Fruit fly (Drosophila melanogaster) whole organism, wandering third instar larva: Measurements from ENCODE around the gene CG43679.

Experiments used
- Dfd ChIP-seq: fragments of >200 bp; optimal IDR thresholded peaks from 2 replicates; lab custom pipeline; 2017; ENCODE audit warnings: missing biosample characterization, missing genetic modification characterization
- N ChIP-seq: fragments of >200 bp; optimal IDR thresholded peaks from 2 replicates; lab custom pipeline; 2018; ENCODE audit warnings: missing biosample characterization, missing external identifiers, missing genetic modification characterization
- Vsx2 ChIP-seq: fragments of 200-300, 225-300 bp; sonication (Bioruptor generic); optimal IDR thresholded peaks from 2 replicates; lab custom pipeline; 2018; ENCODE audit warnings: missing biosample characterization, missing genetic modification characterization; ENCODE audit not compliant: partially characterized antibody
- dsf ChIP-seq: sonication (Bioruptor generic); optimal IDR thresholded peaks from 2 replicates; lab custom pipeline; 2016; ENCODE audit warnings: missing biosample characterization, missing genetic modification characterization, borderline replicate concordance
- fru ChIP-seq: fragments of 200-800 bp; sonication (Bioruptor generic); optimal IDR thresholded peaks from 3 replicates; lab custom pipeline; 2016; ENCODE audit warnings: missing biosample characterization, mild to moderate bottlenecking, missing genetic modification characterization
- pan ChIP-seq: fragments of >200 bp; optimal IDR thresholded peaks from 2 replicates; lab custom pipeline; 2017
- rgr ChIP-seq: fragments of 200-800 bp; sonication (Bioruptor generic); optimal IDR thresholded peaks from 3 replicates; lab custom pipeline; 2016; ENCODE audit warnings: missing biosample characterization, mild to moderate bottlenecking, missing genetic modification characterization
- usp ChIP-seq: fragments of >200 bp; optimal IDR thresholded peaks from 2 replicates; lab custom pipeline; 2017; ENCODE audit warnings: missing biosample characterization, missing genetic modification characterization

DNA sequence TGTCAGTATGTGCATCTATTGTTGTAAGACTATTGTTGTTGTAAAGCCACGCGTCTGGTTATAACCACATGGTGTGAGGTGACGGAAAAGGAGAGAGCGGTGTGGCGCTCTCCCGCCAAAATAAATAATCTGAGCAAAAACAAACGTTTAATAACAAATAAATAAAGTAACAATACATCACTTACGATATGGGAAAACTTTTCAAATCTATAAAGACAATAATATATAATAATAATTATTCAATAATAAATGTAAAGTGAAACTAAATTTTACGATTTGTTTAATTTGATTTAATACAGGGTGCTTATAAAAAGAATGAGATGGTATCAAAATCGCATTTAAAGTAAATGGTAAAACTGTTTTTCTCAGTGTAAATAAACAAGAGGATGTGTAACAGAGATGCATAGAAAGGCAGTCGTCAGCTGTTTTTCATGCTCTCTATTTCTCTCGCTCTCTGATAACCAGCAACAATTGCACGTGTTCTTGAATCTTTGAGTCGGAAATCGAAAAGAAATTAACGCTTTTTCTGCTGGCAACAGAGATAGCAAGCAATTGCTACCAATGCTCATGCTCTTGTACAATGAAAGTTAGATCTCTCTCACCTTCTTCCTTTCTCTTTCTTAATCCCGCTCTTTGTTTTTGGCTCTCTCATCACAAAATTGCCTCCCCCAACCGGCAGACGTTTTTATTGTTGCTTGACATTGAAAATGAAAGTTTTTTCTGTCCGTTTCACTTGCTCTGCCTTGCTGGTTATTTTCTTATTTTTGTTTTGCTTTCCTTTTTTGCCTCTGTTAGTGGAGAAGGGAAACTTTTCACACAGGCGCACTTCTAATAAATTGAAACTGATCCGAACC lies 47.7 kb upstream of the CG43679 start:
- TF ChIP-seq N (GFP tag; lab: Kevin White, UChicago) (no peak), dsf (GFP tag; lab: Kevin White, UChicago) (no peak), usp (GFP tag; lab: Kevin White, UChicago) (no peak), Dfd (GFP tag; lab: Kevin White, UChicago) (no peak), rgr (GFP tag; lab: Kevin White, UChicago) (peak; percentile 54), fru (peak; percentile 60), pan (lab: Kevin White, UChicago) (no peak), Vsx2 (no peak)
